Fruit fly (Drosophila melanogaster): ENCODE results near the gene CG4318.

The CG4318 gene

DNA sequence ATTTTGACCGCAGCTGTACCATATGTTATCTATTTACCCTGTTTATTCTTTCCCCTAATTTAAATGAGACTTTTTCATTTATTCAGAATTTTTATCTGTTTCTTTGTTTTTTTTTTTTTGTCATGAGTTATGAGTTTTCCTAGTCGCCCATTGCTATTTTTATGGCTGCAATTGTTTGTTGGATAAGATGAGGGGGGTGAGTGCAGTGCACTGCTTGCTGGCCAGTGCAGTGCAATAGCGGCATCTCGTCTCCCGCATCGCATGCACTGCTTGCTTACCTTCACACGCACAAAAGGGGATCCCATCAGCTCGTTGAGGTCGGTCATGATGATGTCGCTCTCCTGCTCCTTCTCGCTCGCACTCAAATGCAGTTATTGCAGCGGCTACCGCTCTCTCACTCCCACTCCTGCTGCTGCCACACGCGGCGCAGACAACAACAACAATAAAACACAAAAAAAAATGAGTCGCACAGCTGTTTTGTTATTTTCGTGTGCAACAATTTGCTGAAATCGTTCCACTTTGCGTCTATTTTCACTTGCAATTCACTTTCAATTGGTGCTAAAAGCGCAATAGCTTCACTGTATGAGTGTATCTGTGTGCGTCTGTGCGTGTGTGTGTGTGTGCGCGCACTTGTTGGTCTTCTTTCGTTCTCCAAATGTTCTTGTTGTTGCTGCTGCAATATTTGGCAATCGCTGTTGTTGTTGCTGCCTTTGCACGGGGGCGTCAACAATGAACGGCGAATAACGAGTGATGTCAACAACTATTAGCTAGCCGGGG lies 26.6 kb downstream of the CG4318 start (continued):
- TF ChIP-seq Opbp (GFP tag; IDR thresholded peaks at IDR 0.05; ENCODE audit: partially characterized antibody) (peak; percentile 47; the same call in 1 of the 3 replicates), nmo (GFP tag; optimal IDR thresholded peaks at IDR 0.05) (peak; percentile 16), CG8478 (optimal IDR thresholded peaks at IDR 0.05) (peak; percentile 88), stwl (tag; optimal IDR thresholded peaks at IDR 0.05) (peak; percentile 22), bsh (GFP tag; optimal IDR thresholded peaks at IDR 0.05) (peak in 1 of 2 experiments; percentile 58), Rfx (GFP tag; IDR thresholded peaks at IDR 0.05) (no peak), mam (GFP tag; optimal IDR thresholded peaks at IDR 0.05) (no peak), GATAe (GFP tag; conservative IDR thresholded peaks at IDR 0.05) (no peak), dimm (GFP tag; IDR thresholded peaks at IDR 0.05) (no peak), ato (GFP tag; IDR thresholded peaks at IDR 0.05; ENCODE audit: partially characterized antibody) (peak; percentile 18; the same call in 1 of the 2 replicates), pita (GFP tag; optimal IDR thresholded peaks at IDR 0.05) (no peak), CG14050 (GFP tag; IDR thresholded peaks at IDR 0.05) (0 out of 3 replicates have a peak, but pooled peaks have one; percentile 20), stc (GFP tag; IDR thresholded peaks at IDR 0.05) (0 out of 2 replicates have a peak, but pooled peaks have one; percentile 27), CG16863 (GFP tag; optimal IDR thresholded peaks at IDR 0.05) (peak; percentile 66), CG6689 (GFP tag; IDR thresholded peaks at IDR 0.05) (0 out of 2 replicates have a peak, but pooled peaks have one; percentile 24), CG9797 (GFP tag; optimal IDR thresholded peaks at IDR 0.05) (no peak), CG15601 (tag; optimal IDR thresholded peaks at IDR 0.05) (no peak), phol (tag; optimal IDR thresholded peaks at IDR 0.05) (peak; percentile 23), CG6765 (GFP tag; optimal IDR thresholded peaks at IDR 0.05) (peak; percentile 1), ara (GFP tag; IDR thresholded peaks at IDR 0.05) (peak; percentile 44; the same call in 1 of the 2 replicates), Fer3 (tag; optimal IDR thresholded peaks at IDR 0.05) (no peak), CG5245 (GFP tag; optimal IDR thresholded peaks at IDR 0.05) (peak; percentile 12), CG4360 (GFP tag; IDR thresholded peaks at IDR 0.05) (peak; percentile 79), NK7.1 (GFP tag; optimal IDR thresholded peaks at IDR 0.05) (no peak), CG31365 (tag; optimal IDR thresholded peaks at IDR 0.05) (peak; percentile 97), dm (GFP tag; optimal IDR thresholded peaks at IDR 0.05) (no peak), Dek (tag; optimal IDR thresholded peaks at IDR 0.05) (no peak), Sry-β (GFP tag; optimal IDR thresholded peaks at IDR 0.05) (no peak), CG3407 (GFP tag; optimal IDR thresholded peaks at IDR 0.05) (peak; percentile 3), pzg (GFP tag; optimal IDR thresholded peaks at IDR 0.05) (no peak), Six4 (GFP tag; optimal IDR thresholded peaks at IDR 0.05) (peak; percentile 7), CG17186 (GFP tag; optimal IDR thresholded peaks at IDR 0.05) (no peak), CG4424 (GFP tag; optimal IDR thresholded peaks at IDR 0.05) (peak; percentile 49), nau (GFP tag; optimal IDR thresholded peaks at IDR 0.05) (no peak), kni (GFP tag; optimal IDR thresholded peaks at IDR 0.05) (peak; percentile 40)

DNA sequence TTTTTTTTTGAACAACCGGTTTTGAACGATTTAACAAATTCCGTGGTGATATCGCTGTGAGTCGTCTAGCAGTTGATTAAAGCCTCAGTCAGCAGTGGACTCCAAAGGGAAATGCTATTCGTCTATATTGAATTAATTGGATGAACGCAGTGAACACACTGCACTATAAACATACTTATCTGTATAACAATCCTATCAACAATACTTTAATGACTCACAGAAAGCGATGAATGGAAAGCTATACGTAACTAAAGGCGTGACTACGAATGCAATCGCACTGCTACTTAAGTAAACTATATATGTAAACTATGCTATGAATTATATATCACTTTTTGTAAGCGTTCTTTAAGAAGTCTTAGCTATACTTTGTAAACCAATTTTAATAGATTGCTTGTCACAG lies 29.2 kb downstream of the CG4318 start:
- TF ChIP-seq H15 (GFP tag; IDR thresholded peaks at IDR 0.05): no peak
- no peak for TF ChIP-seq Lhr (GFP tag; optimal IDR thresholded peaks at IDR 0.05)
- TF ChIP-seq vvl (GFP tag; IDR thresholded peaks at IDR 0.05): 0 out of 2 replicates have a peak, but pooled peaks have one; percentile 12
- peak; percentile 37 for TF ChIP-seq sd (tag; optimal IDR thresholded peaks at IDR 0.05)
- no peak for TF ChIP-seq B-H1 (GFP tag; IDR thresholded peaks at IDR 0.05)
- TF ChIP-seq CG31224 (GFP tag; IDR thresholded peaks at IDR 0.05): no peak
- no peak for TF ChIP-seq CG15514 (GFP tag; optimal IDR thresholded peaks at IDR 0.05)
- TF ChIP-seq sens (GFP tag): peak; percentile 30
- no peak for TF ChIP-seq ATbp (GFP tag; optimal IDR thresholded peaks at IDR 0.05)
